Worm (Caenorhabditis elegans) whole organism, L1 larva: ENCODE results near the gene cyh-1.

Source experiments
- C04F5.9 ChIP-seq: sonication (generic microtip); optimal IDR thresholded peaks from 2 replicates; lab custom pipeline; 2016; ENCODE audit warnings: missing genetic modification characterization, missing compliant biosample characterization
- C16A3.4 ChIP-seq: fragments of 150-350 bp; optimal IDR thresholded peaks from 2 replicates; lab custom pipeline; 2014; ENCODE audit warnings: missing biosample characterization, missing genetic modification characterization
- F16B12.6 ChIP-seq: fragments of 150-350 bp; optimal IDR thresholded peaks from 2 replicates; lab custom pipeline; 2014; ENCODE audit warnings: missing biosample characterization, missing genetic modification characterization
- ceh-82 ChIP-seq, 3 experiments: fragments of 150-350 bp in 1 of 3; sonication (generic microtip) in 2 of 3; optimal IDR thresholded peaks; 2 replicates each; lab custom pipeline; 2014 to 2017; ENCODE audit warnings: missing biosample characterization in 3 of 3, missing genetic modification characterization in 3 of 3
- ceh-88 ChIP-seq: fragments of 200-800 bp; sonication (Bioruptor generic); IDR thresholded peaks from 2 replicates; pipeline ENCODE4 v1.3.6; 2022; ENCODE audit warnings: missing genetic modification characterization, missing compliant biosample characterization
- ceh-90 ChIP-seq: sonication (generic microtip); optimal IDR thresholded peaks from 2 replicates; lab custom pipeline; 2016; ENCODE audit warnings: missing genetic modification characterization, missing compliant biosample characterization
- ces-1 ChIP-seq: fragments of 150-350 bp; optimal IDR thresholded peaks from 2 replicates; lab custom pipeline; 2014; ENCODE audit warnings: missing biosample characterization, missing genetic modification reagents, missing genetic modification characterization
- dpl-1 ChIP-seq, 3 experiments: fragments of 150-350 bp in 2 of 3; sonication (generic microtip) in 1 of 3; optimal IDR thresholded peaks; 2 replicates each; lab custom pipeline; 2014 to 2017; ENCODE audit warnings: missing biosample characterization in 3 of 3, missing genetic modification characterization in 3 of 3, missing genetic modification reagents in 3 of 3
- efl-1 ChIP-seq, 4 experiments: fragments of 150-350 bp; optimal IDR thresholded peaks in 3 of 4; peaks in 1 of 4; 1 replicate in 1 of 4; 2 replicates in 3 of 4; lab custom pipeline; 2014; ENCODE audit warnings: missing biosample characterization in 2 of 4, missing genetic modification characterization in 2 of 4, missing genetic modification reagents in 2 of 4
- efl-3 ChIP-seq: fragments of 200-800 bp; sonication (Bioruptor generic); optimal IDR thresholded peaks from 2 replicates; lab custom pipeline; 2018; ENCODE audit warnings: mild to moderate bottlenecking, missing genetic modification characterization, missing compliant biosample characterization
- egl-13 ChIP-seq: sonication (generic microtip); optimal IDR thresholded peaks from 2 replicates; lab custom pipeline; 2016; ENCODE audit warnings: missing genotype, missing genetic modification reagents, missing genetic modification characterization, missing compliant biosample characterization
- elt-2 ChIP-seq: sonication (generic microtip); optimal IDR thresholded peaks from 2 replicates; lab custom pipeline; 2016; ENCODE audit warnings: missing genetic modification characterization, mild to moderate bottlenecking, inconsistent platforms, missing compliant biosample characterization, missing genetic modification reagents
- elt-3 ChIP-seq, 6 experiments: fragments of 150-350 bp in 1 of 6; sonication (generic microtip); optimal IDR thresholded peaks; 2 replicates each; lab custom pipeline; 2017 to 2018; ENCODE audit warnings: missing biosample characterization in 6 of 6, missing genetic modification characterization in 6 of 6, inconsistent platforms in 1 of 6
- fkh-10 ChIP-seq: sonication (generic microtip); optimal IDR thresholded peaks from 2 replicates; lab custom pipeline; 2017; ENCODE audit warnings: missing biosample characterization, missing genetic modification reagents, missing genetic modification characterization
- fkh-4 ChIP-seq: sonication (generic microtip); optimal IDR thresholded peaks from 2 replicates; lab custom pipeline; 2016; ENCODE audit warnings: missing compliant biosample characterization, missing genetic modification characterization, borderline replicate concordance
- fkh-8 ChIP-seq: sonication (generic microtip); optimal IDR thresholded peaks from 2 replicates; lab custom pipeline; 2016; ENCODE audit warnings: mild to moderate bottlenecking, missing genetic modification characterization, missing compliant biosample characterization
- irx-1 ChIP-seq: sonication (generic microtip); optimal IDR thresholded peaks from 2 replicates; lab custom pipeline; 2016; ENCODE audit warnings: missing genetic modification characterization, missing compliant biosample characterization
- isw-1 ChIP-seq: fragments of 200-800 bp; sonication (Bioruptor generic); IDR thresholded peaks from 2 replicates; pipeline ENCODE4 v1.3.6; 2022; ENCODE audit warnings: missing genetic modification characterization, missing compliant biosample characterization
- lin-13 ChIP-seq: fragments of 150-350 bp; optimal IDR thresholded peaks from 2 replicates; lab custom pipeline; 2014; ENCODE audit warnings: missing biosample characterization, missing genetic modification reagents, missing genetic modification characterization
- lin-15B ChIP-seq: fragments of 150-350 bp; sonication (generic microtip); optimal IDR thresholded peaks from 3 replicates; lab custom pipeline; 2014; ENCODE audit warnings: missing biosample characterization, missing genetic modification characterization
- lin-35 ChIP-seq, 2 experiments: fragments of 150-350 bp; optimal IDR thresholded peaks; 2 replicates each; lab custom pipeline; 2014; ENCODE audit warnings: missing biosample characterization in 2 of 2, missing genetic modification characterization in 2 of 2, missing genetic modification reagents in 2 of 2
- lin-39 ChIP-seq: fragments of 150-350 bp; optimal IDR thresholded peaks from 2 replicates; lab custom pipeline; 2014; ENCODE audit warnings: missing biosample characterization, missing genetic modification reagents, missing genetic modification characterization
- lir-3 ChIP-seq: sonication (generic microtip); optimal IDR thresholded peaks from 2 replicates; lab custom pipeline; 2016; ENCODE audit warnings: mild to moderate bottlenecking, missing genetic modification characterization, moderate library complexity, missing compliant biosample characterization; ENCODE audit not compliant: poor library complexity
- lsy-2 ChIP-seq, 2 experiments: fragments of 150-350 bp; optimal IDR thresholded peaks; 2 replicates each; lab custom pipeline; 2014; ENCODE audit warnings: missing biosample characterization in 2 of 2, missing genetic modification characterization in 2 of 2
- mab-9 ChIP-seq: fragments of 200-800 bp; sonication (Bioruptor generic); IDR thresholded peaks from 2 replicates; pipeline ENCODE4 v1.3.6; 2022; ENCODE audit warnings: missing genetic modification reagents, missing genetic modification characterization, missing compliant biosample characterization
- mdl-1 ChIP-seq, 2 experiments: fragments of 150-350 bp; optimal IDR thresholded peaks; 2 replicates each; lab custom pipeline; 2014 to 2017; ENCODE audit warnings: missing biosample characterization in 2 of 2, missing genetic modification characterization in 2 of 2, inconsistent platforms in 1 of 2
- mef-2 ChIP-seq: fragments of 150-350 bp; optimal IDR thresholded peaks from 2 replicates; lab custom pipeline; 2014; ENCODE audit warnings: missing biosample characterization, missing genetic modification characterization
- mep-1 ChIP-seq: fragments of 150-350 bp; optimal IDR thresholded peaks from 2 replicates; lab custom pipeline; 2014; ENCODE audit warnings: missing biosample characterization, missing genetic modification characterization
- nhr-12 ChIP-seq: sonication (generic microtip); optimal IDR thresholded peaks from 2 replicates; lab custom pipeline; 2017; ENCODE audit warnings: missing biosample characterization, missing genetic modification characterization
- nhr-19 ChIP-seq: fragments of 200-800 bp; sonication (Bioruptor generic); conservative IDR thresholded peaks from 2 replicates; pipeline ENCODE4 v1.3.6; 2022; ENCODE audit warnings: missing genetic modification characterization, missing compliant biosample characterization
- nhr-20 ChIP-seq: sonication (generic microtip); optimal IDR thresholded peaks from 2 replicates; lab custom pipeline; 2016; ENCODE audit warnings: mild to moderate bottlenecking, missing genetic modification characterization, missing compliant biosample characterization
- nhr-237 ChIP-seq: fragments of 150-350 bp; optimal IDR thresholded peaks from 2 replicates; lab custom pipeline; 2014; ENCODE audit warnings: missing biosample characterization, missing genetic modification characterization
- nhr-28 ChIP-seq: fragments of 150-350 bp; optimal IDR thresholded peaks from 2 replicates; lab custom pipeline; 2014; ENCODE audit warnings: missing biosample characterization, missing genetic modification characterization
- nhr-85 ChIP-seq: sonication (generic microtip); peaks from one replicate; lab custom pipeline; 2016; ENCODE audit warnings: missing genetic modification characterization, inconsistent platforms, missing compliant biosample characterization
- nhr-90 ChIP-seq: sonication (generic microtip); optimal IDR thresholded peaks from 2 replicates; lab custom pipeline; 2016; ENCODE audit warnings: mild to moderate bottlenecking, missing genetic modification characterization, missing compliant biosample characterization; ENCODE audit not compliant: poor library complexity
- pax-3 ChIP-seq: fragments of 200-800 bp; sonication (Bioruptor generic); optimal IDR thresholded peaks from 2 replicates; lab custom pipeline; 2018; ENCODE audit warnings: mild to moderate bottlenecking, missing genetic modification characterization, moderate library complexity, missing compliant biosample characterization
- pqm-1 ChIP-seq: sonication (generic microtip); optimal IDR thresholded peaks from 3 replicates; lab custom pipeline; 2017; ENCODE audit warnings: missing biosample characterization, missing genetic modification characterization
- rnt-1 ChIP-seq: sonication (generic microtip); optimal IDR thresholded peaks from 2 replicates; lab custom pipeline; 2016; ENCODE audit warnings: mild to moderate bottlenecking, missing genetic modification characterization, moderate library complexity, missing compliant biosample characterization
- skn-1 ChIP-seq: fragments of 150-350 bp; optimal IDR thresholded peaks from 2 replicates; lab custom pipeline; 2014; ENCODE audit warnings: missing biosample characterization, missing genetic modification characterization
- snpc-4 ChIP-seq: fragments of 150-350 bp; optimal IDR thresholded peaks from 2 replicates; lab custom pipeline; 2014; ENCODE audit warnings: missing biosample characterization, missing genetic modification characterization
- sox-4 ChIP-seq: sonication (generic microtip); optimal IDR thresholded peaks from 2 replicates; lab custom pipeline; 2016; ENCODE audit warnings: missing genetic modification characterization, missing compliant biosample characterization
- sup-37 ChIP-seq: fragments of 200-800 bp; sonication (Bioruptor generic); optimal IDR thresholded peaks from 2 replicates; lab custom pipeline; 2018; ENCODE audit warnings: mild to moderate bottlenecking, missing genetic modification characterization, missing compliant biosample characterization
- tbx-2 ChIP-seq: sonication (generic microtip); optimal IDR thresholded peaks from 2 replicates; lab custom pipeline; 2016; ENCODE audit warnings: missing genetic modification characterization, missing compliant biosample characterization
- unc-30 ChIP-seq: sonication (generic microtip); optimal IDR thresholded peaks from 2 replicates; lab custom pipeline; 2017; ENCODE audit warnings: missing biosample characterization, missing genetic modification characterization
- unc-86 ChIP-seq: sonication (generic microtip); optimal IDR thresholded peaks from 2 replicates; lab custom pipeline; 2016; ENCODE audit warnings: missing genetic modification characterization, missing compliant biosample characterization
- unc-98 ChIP-seq: fragments of 200-800 bp; sonication (Bioruptor generic); IDR thresholded peaks from 2 replicates; pipeline ENCODE4 v1.3.6; 2022; ENCODE audit warnings: missing genetic modification characterization, missing compliant biosample characterization
- vab-15 ChIP-seq: sonication (generic microtip); optimal IDR thresholded peaks from 2 replicates; lab custom pipeline; 2017; ENCODE audit warnings: missing genotype, mild to moderate bottlenecking, missing genetic modification characterization, missing compliant biosample characterization
- xbp-1 ChIP-seq: sonication (generic microtip); optimal IDR thresholded peaks from 2 replicates; lab custom pipeline; 2016; ENCODE audit warnings: missing genetic modification characterization, missing compliant biosample characterization
- ztf-11 ChIP-seq, 2 experiments: sonication (generic microtip); optimal IDR thresholded peaks; 2 replicates each; lab custom pipeline; 2016 to 2017; ENCODE audit warnings: missing genetic modification characterization in 2 of 2, missing biosample characterization in 1 of 2, missing compliant biosample characterization in 1 of 2

cyh-1 gene

DNA sequence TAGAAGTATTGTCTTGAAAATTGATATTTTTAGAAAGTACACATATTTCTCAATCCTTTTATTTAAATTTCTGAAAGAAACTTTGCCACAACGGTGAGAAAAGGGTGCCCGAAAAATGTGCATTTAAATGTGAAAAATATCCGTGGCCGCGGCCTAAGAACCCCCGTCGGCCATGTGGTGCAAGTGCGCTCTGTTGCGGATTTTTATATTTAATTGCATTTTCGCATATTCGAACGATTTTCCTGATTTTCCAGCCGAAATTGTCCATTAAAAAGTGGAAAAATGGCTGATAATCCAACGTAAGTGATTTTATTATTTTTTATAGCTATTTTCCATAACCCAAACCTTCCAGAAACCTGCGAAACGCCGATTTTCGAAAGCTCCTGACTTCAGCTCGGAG is 22.6 kb upstream of the cyh-1 start, which contains the start of gene smu-2:
Gene smu-2, plus strand, starts transcription at position 178 of the 400 bp plus-strand sequence.
- TF ChIP-seq ces-1 (GFP tag; lab: Kevin White, UChicago) (peak; percentile 70), tbx-2 (tag; lab: Kevin White, UChicago) (peak; percentile 71), nhr-19 (GFP tag; lab: Robert Waterston, UW) (peak; percentile 57), ceh-88 (GFP tag; lab: Robert Waterston, UW) (no peak), xbp-1 (tag; lab: Kevin White, UChicago) (peak; percentile 62), nhr-237 (tag; lab: Kevin White, UChicago) (peak; percentile 39), efl-3 (GFP tag; lab: Kevin White, UChicago) (no peak), unc-30 (tag; lab: Kevin White, UChicago) (no peak), ztf-11 (tag; optimal IDR thresholded peaks at IDR 0.05; lab: Kevin White, UChicago) (peak in 1 of 2 experiments; percentile 77), unc-98 (GFP tag; lab: Robert Waterston, UW) (peak; percentile 68), fkh-4 (peak; percentile 82), dpl-1 (GFP tag; optimal IDR thresholded peaks at IDR 0.05; lab: Kevin White, UChicago) (peak; percentile 50 to 73 (median 64)), pax-3 (tag; lab: Kevin White, UChicago) (peak; percentile 62), nhr-90 (tag; lab: Kevin White, UChicago) (peak; percentile 68), nhr-28 (tag; lab: Kevin White, UChicago) (no peak), nhr-12 (no peak), nhr-20 (tag; lab: Kevin White, UChicago) (peak; percentile 56), skn-1 (tag; lab: Kevin White, UChicago) (peak; percentile 37), lin-39 (tag; lab: Kevin White, UChicago) (peak; percentile 1), unc-86 (tag; lab: Kevin White, UChicago) (peak; percentile 49), sup-37 (GFP tag; lab: Kevin White, UChicago) (no peak), egl-13 (tag; lab: Kevin White, UChicago) (peak; percentile 25), mab-9 (GFP tag; lab: Robert Waterston, UW) (peak; percentile 54), lir-3 (tag; lab: Kevin White, UChicago) (peak; percentile 87), efl-1 (optimal IDR thresholded peaks at IDR 0.05; lab: Kevin White, UChicago) (peak; percentile 71 to 73), efl-1 (GFP tag; optimal IDR thresholded peaks at IDR 0.05 in 1 of 2; lab: Kevin White, UChicago) (peak; percentile 71 to 96), lin-15B (tag; lab: Kevin White, UChicago) (peak; percentile 88), isw-1 (peak; percentile 68), lsy-2 (tag; optimal IDR thresholded peaks at IDR 0.05; lab: Kevin White, UChicago) (peak; percentile 69 to 75), rnt-1 (peak; percentile 97), F16B12.6 (tag; lab: Kevin White, UChicago) (peak; percentile 53), lin-13 (GFP tag; lab: Kevin White, UChicago) (peak; percentile 28), elt-2 (tag; lab: Kevin White, UChicago) (peak; percentile 48), nhr-85 (tag; lab: Kevin White, UChicago) (peak; percentile 83), mef-2 (tag; lab: Kevin White, UChicago) (no peak), ceh-90 (tag; lab: Kevin White, UChicago) (peak; percentile 84), lin-35 (GFP tag; optimal IDR thresholded peaks at IDR 0.05; lab: Kevin White, UChicago) (peak; percentile 51 to 70), mdl-1 (tag; optimal IDR thresholded peaks at IDR 0.05; lab: Kevin White, UChicago) (no peak), sox-4 (tag; lab: Kevin White, UChicago) (peak; percentile 66), C04F5.9 (tag; lab: Kevin White, UChicago) (peak; percentile 67), vab-15 (tag; lab: Kevin White, UChicago) (peak; percentile 68), snpc-4 (tag; lab: Kevin White, UChicago) (peak; percentile 41), elt-3 (tag; optimal IDR thresholded peaks at IDR 0.05; lab: Kevin White, UChicago) (no peak), fkh-8 (tag; lab: Kevin White, UChicago) (peak; percentile 65), C16A3.4 (tag; lab: Kevin White, UChicago) (peak; percentile 56), ceh-82 (tag; optimal IDR thresholded peaks at IDR 0.05; lab: Kevin White, UChicago) (peak; percentile 24 to 81 (median 55)), mep-1 (tag; lab: Kevin White, UChicago) (peak; percentile 68), fkh-10 (GFP tag; lab: Kevin White, UChicago) (peak; percentile 44), irx-1 (peak; percentile 82), pqm-1 (no peak)
- TF ChIP-seq, all 84 proteins: peak for 39
